Fruit fly (Drosophila melanogaster) whole organism, embryonic: ENCODE results near the gene dbe.

ENCODE experiments used
- Aef1 ChIP-seq: fragments of 200-800 bp; sonication (Bioruptor generic); IDR thresholded peaks from 3 replicates; pipeline ENCODE4 v1.3.6; 2022; ENCODE audit warnings: missing biosample characterization, missing genetic modification characterization
- B-H2 ChIP-seq: fragments of 200-800 bp; sonication (Bioruptor generic); optimal IDR thresholded peaks from 2 replicates; lab custom pipeline; 2018; ENCODE audit warnings: missing biosample characterization, mild to moderate bottlenecking, missing genetic modification characterization
- BEAF-32 ChIP-seq: fragments of 200-800 bp; sonication (Bioruptor generic); optimal IDR thresholded peaks from 3 replicates; lab custom pipeline; 2017; ENCODE audit warnings: missing biosample characterization, missing genetic modification characterization, mild to moderate bottlenecking, moderate library complexity, missing genetic modification reagents
- CG11723 ChIP-seq: fragments of 200-800 bp; sonication (Bioruptor generic); optimal IDR thresholded peaks from 2 replicates; lab custom pipeline; 2017; ENCODE audit warnings: missing biosample characterization, mild to moderate bottlenecking, missing genetic modification characterization
- CG13287 ChIP-seq: fragments of 200-800 bp; sonication (Bioruptor generic); IDR thresholded peaks from 2 replicates; pipeline ENCODE4 v1.3.6; 2022; ENCODE audit warnings: missing biosample characterization, missing genetic modification characterization; ENCODE audit not compliant: partially characterized antibody
- CG16813 ChIP-seq: fragments of 200-800 bp; sonication (Bioruptor generic); IDR thresholded peaks from 3 replicates; pipeline ENCODE4 v1.3.6; 2022; ENCODE audit warnings: missing biosample characterization, missing genetic modification characterization; ENCODE audit not compliant: partially characterized antibody
- CG16815 ChIP-seq: fragments of 200-800 bp; sonication (Bioruptor generic); optimal IDR thresholded peaks from 3 replicates; lab custom pipeline; 2017; ENCODE audit warnings: missing biosample characterization, mild to moderate bottlenecking, missing genetic modification characterization
- CG1792 ChIP-seq: fragments of 200-800 bp; sonication (Bioruptor generic); optimal IDR thresholded peaks from 2 replicates; lab custom pipeline; 2016; ENCODE audit warnings: missing biosample characterization, missing genetic modification characterization
- CG2678 ChIP-seq: fragments of 200-800 bp; sonication (Bioruptor generic); optimal IDR thresholded peaks from 3 replicates; lab custom pipeline; 2019; ENCODE audit warnings: missing biosample characterization, mild to moderate bottlenecking, missing genetic modification characterization, moderate library complexity
- CG2875 ChIP-seq: fragments of 200-800 bp; sonication (Bioruptor generic); optimal IDR thresholded peaks from 2 replicates; lab custom pipeline; 2017; ENCODE audit warnings: missing biosample characterization, mild to moderate bottlenecking, missing genetic modification characterization, missing genetic modification reagents
- CG31388 ChIP-seq: fragments of 200-800 bp; sonication (Bioruptor generic); optimal IDR thresholded peaks from 2 replicates; lab custom pipeline; 2016; ENCODE audit warnings: missing biosample characterization, missing genetic modification characterization
- CG33557 ChIP-seq: fragments of 200-800 bp; sonication (Bioruptor generic); optimal IDR thresholded peaks from 2 replicates; lab custom pipeline; 2019; ENCODE audit warnings: missing biosample characterization, mild to moderate bottlenecking, missing genetic modification characterization, moderate library complexity
- CG4282 ChIP-seq: fragments of 200-800 bp; sonication (Bioruptor generic); optimal IDR thresholded peaks from 2 replicates; lab custom pipeline; 2016; ENCODE audit warnings: missing biosample characterization, missing genetic modification characterization
- CG4854 ChIP-seq: fragments of 200-800 bp; sonication (Bioruptor generic); optimal IDR thresholded peaks from 2 replicates; lab custom pipeline; 2016; ENCODE audit warnings: missing biosample characterization, missing genetic modification characterization, inconsistent platforms
- CG5180 ChIP-seq: fragments of 200-800 bp; sonication (Bioruptor generic); optimal IDR thresholded peaks from 3 replicates; lab custom pipeline; 2017; ENCODE audit warnings: missing biosample characterization, missing genetic modification characterization, mild to moderate bottlenecking, moderate library complexity, missing genetic modification reagents
- CG6791 ChIP-seq: fragments of 200-800 bp; sonication (Bioruptor generic); IDR thresholded peaks from 3 replicates; pipeline ENCODE4 v1.3.6; 2022; ENCODE audit warnings: missing biosample characterization, missing genetic modification characterization; ENCODE audit not compliant: partially characterized antibody
- CG7271 ChIP-seq: fragments of 200-800 bp; sonication (Bioruptor generic); optimal IDR thresholded peaks from 2 replicates; lab custom pipeline; 2018; ENCODE audit warnings: missing biosample characterization, mild to moderate bottlenecking, missing genetic modification characterization, moderate library complexity
- CG7839 ChIP-seq: fragments of 200-800 bp; sonication (Bioruptor generic); optimal IDR thresholded peaks from 3 replicates; lab custom pipeline; 2018; ENCODE audit warnings: missing biosample characterization, mild to moderate bottlenecking, missing genetic modification characterization, moderate library complexity
- CG8359 ChIP-seq: fragments of 200-800 bp; sonication (Bioruptor generic); optimal IDR thresholded peaks from 2 replicates; lab custom pipeline; 2017; ENCODE audit warnings: missing biosample characterization, mild to moderate bottlenecking, missing genetic modification characterization, borderline replicate concordance
- CTCF ChIP-seq: fragments of 200-800 bp; sonication (Bioruptor generic); optimal IDR thresholded peaks from 2 replicates; lab custom pipeline; 2017; ENCODE audit warnings: missing biosample characterization, mild to moderate bottlenecking, missing genetic modification characterization, moderate library complexity
- CkIIα-i1 ChIP-seq: fragments of 200-800 bp; sonication (Bioruptor generic); IDR thresholded peaks from 2 replicates; pipeline ENCODE4 v1.3.6; 2022; ENCODE audit warnings: missing biosample characterization, missing genetic modification characterization
- Elba2 ChIP-seq: fragments of 200-800 bp; sonication (Bioruptor generic); optimal IDR thresholded peaks from 3 replicates; lab custom pipeline; 2016; ENCODE audit warnings: missing biosample characterization, missing genetic modification characterization
- HLH4C ChIP-seq: fragments of 200-800 bp; sonication (Bioruptor generic); IDR thresholded peaks from 3 replicates; pipeline ENCODE4 v1.3.6; 2022; ENCODE audit warnings: missing biosample characterization, missing genetic modification characterization; ENCODE audit not compliant: partially characterized antibody
- HLHmδ ChIP-seq: fragments of 200-800 bp; sonication (Bioruptor generic); optimal IDR thresholded peaks from 2 replicates; lab custom pipeline; 2018; ENCODE audit warnings: missing biosample characterization, mild to moderate bottlenecking, missing genetic modification characterization, moderate library complexity
- HmgZ ChIP-seq: fragments of 200-800 bp; sonication (Bioruptor generic); optimal IDR thresholded peaks from 2 replicates; lab custom pipeline; 2018; ENCODE audit warnings: missing biosample characterization, mild to moderate bottlenecking, missing genetic modification characterization
- MESR4 ChIP-seq: fragments of 200-800 bp; sonication (Bioruptor generic); optimal IDR thresholded peaks from 2 replicates; lab custom pipeline; 2018; ENCODE audit warnings: missing biosample characterization, mild to moderate bottlenecking, missing genetic modification characterization, moderate library complexity
- MTF-1 ChIP-seq: fragments of 200-800 bp; sonication (Bioruptor generic); optimal IDR thresholded peaks from 2 replicates; lab custom pipeline; 2018; ENCODE audit warnings: missing biosample characterization, mild to moderate bottlenecking, missing genetic modification characterization, borderline replicate concordance
- Meics ChIP-seq: fragments of 200-800 bp; sonication (Bioruptor generic); optimal IDR thresholded peaks from 2 replicates; lab custom pipeline; 2017; ENCODE audit warnings: missing biosample characterization, mild to moderate bottlenecking, missing genetic modification characterization
- NfI ChIP-seq: fragments of 200-800 bp; sonication (Bioruptor generic); optimal IDR thresholded peaks from 3 replicates; lab custom pipeline; 2018; ENCODE audit warnings: missing biosample characterization, mild to moderate bottlenecking, missing genetic modification characterization, moderate library complexity
- Sox100B ChIP-seq: fragments of 200-800 bp; sonication (Bioruptor generic); optimal IDR thresholded peaks from 3 replicates; lab custom pipeline; 2018; ENCODE audit warnings: missing biosample characterization, mild to moderate bottlenecking, missing genetic modification characterization
- al ChIP-seq: fragments of 200-800 bp; sonication (Bioruptor generic); IDR thresholded peaks from 2 replicates; pipeline ENCODE4 v1.3.6; 2022; ENCODE audit warnings: missing biosample characterization, missing genetic modification characterization
- cas ChIP-seq: fragments of 200-800 bp; sonication (Bioruptor generic); IDR thresholded peaks from 2 replicates; pipeline ENCODE4 v1.3.6; 2022; ENCODE audit warnings: missing biosample characterization, missing genetic modification characterization
- cg ChIP-seq: fragments of 200-800 bp; sonication (Bioruptor generic); optimal IDR thresholded peaks from 3 replicates; lab custom pipeline; 2019; ENCODE audit warnings: missing biosample characterization, mild to moderate bottlenecking, missing genetic modification characterization, moderate library complexity
- da ChIP-seq: fragments of 200-800 bp; sonication (Bioruptor generic); optimal IDR thresholded peaks from 2 replicates; lab custom pipeline; 2016; ENCODE audit warnings: missing biosample characterization, missing genetic modification characterization
- gcm ChIP-seq: fragments of 200-800 bp; sonication (Bioruptor generic); optimal IDR thresholded peaks from 2 replicates; lab custom pipeline; 2019; ENCODE audit warnings: missing biosample characterization, mild to moderate bottlenecking, missing genetic modification characterization, moderate library complexity
- gsb ChIP-seq: fragments of 200-800 bp; sonication (Bioruptor generic); IDR thresholded peaks from 2 replicates; pipeline ENCODE4 v1.3.6; 2022; ENCODE audit warnings: missing biosample characterization, missing genetic modification characterization
- gt ChIP-seq: fragments of 200-800 bp; sonication (Bioruptor generic); IDR thresholded peaks from 2 replicates; pipeline ENCODE4 v1.3.6; 2022; ENCODE audit warnings: missing biosample characterization, missing genetic modification characterization
- jigr1 ChIP-seq: fragments of 200-800 bp; sonication (Bioruptor generic); IDR thresholded peaks from 3 replicates; pipeline ENCODE4 v1.3.6; 2022; ENCODE audit warnings: missing biosample characterization, missing genetic modification characterization
- jing ChIP-seq: fragments of 200-800 bp; sonication (Bioruptor generic); optimal IDR thresholded peaks from 2 replicates; lab custom pipeline; 2018; ENCODE audit warnings: missing biosample characterization, mild to moderate bottlenecking, missing genetic modification characterization
- knrl ChIP-seq: fragments of 200-800 bp; sonication (Bioruptor generic); IDR thresholded peaks from 3 replicates; pipeline ENCODE4 v1.3.6; 2022; ENCODE audit warnings: missing biosample characterization, missing genetic modification characterization; ENCODE audit not compliant: partially characterized antibody
- nau ChIP-seq: fragments of 200-800 bp; sonication (Bioruptor generic); optimal IDR thresholded peaks from 3 replicates; lab custom pipeline; 2017; ENCODE audit warnings: missing biosample characterization, mild to moderate bottlenecking, missing genetic modification characterization, missing genetic modification reagents
- pita ChIP-seq: fragments of 200-800 bp; sonication (Bioruptor generic); optimal IDR thresholded peaks from 2 replicates; lab custom pipeline; 2017; ENCODE audit warnings: missing biosample characterization, mild to moderate bottlenecking, missing genetic modification characterization
- schlank ChIP-seq: fragments of 200-800 bp; sonication (Bioruptor generic); optimal IDR thresholded peaks from 2 replicates; lab custom pipeline; 2018; ENCODE audit warnings: missing biosample characterization, mild to moderate bottlenecking, missing genetic modification characterization
- tgo ChIP-seq: fragments of 200-800 bp; sonication (Bioruptor generic); IDR thresholded peaks from 3 replicates; pipeline ENCODE4 v1.3.6; 2022; ENCODE audit warnings: missing biosample characterization, missing genetic modification characterization
- toy ChIP-seq: fragments of 200-800 bp; sonication (Bioruptor generic); IDR thresholded peaks from 2 replicates; pipeline ENCODE4 v1.3.6; 2022; ENCODE audit warnings: missing biosample characterization, missing genetic modification characterization
- trh ChIP-seq: fragments of 200-800 bp; sonication (Bioruptor generic); optimal IDR thresholded peaks from 2 replicates; lab custom pipeline; 2016; ENCODE audit warnings: missing biosample characterization, missing genetic modification characterization

The dbe gene

dm6 chr2L:847988-848622, 21.6 kb downstream of the dbe start (continued):
- TF ChIP-seq CG2678 (tag; lab: Kevin White, UChicago): no peak

dm6 chr2L:847189-847987, 22.3 kb downstream of the dbe start:
- TF ChIP-seq CG8359 (GFP tag; lab: Kevin White, UChicago) (no peak), CG31388 (no peak), CG11723 (GFP tag; lab: Kevin White, UChicago) (no peak), MTF-1 (GFP tag; lab: Kevin White, UChicago) (no peak), CG1792 (GFP tag; lab: Kevin White, UChicago) (no peak), BEAF-32 (GFP tag; lab: Kevin White, UChicago) (no peak), toy (no peak), HmgZ (tag; lab: Kevin White, UChicago) (no peak), CkIIα-i1 (GFP tag; lab: Robert Waterston, UW) (no peak), HLH4C (no peak), Sox100B (GFP tag; lab: Kevin White, UChicago) (peak; percentile 47), da (no peak), NfI (GFP tag; lab: Kevin White, UChicago) (no peak), CG6791 (GFP tag; lab: Robert Waterston, UW) (no peak), CG2875 (no peak), jigr1 (GFP tag; lab: Robert Waterston, UW) (no peak), cg (GFP tag; lab: Kevin White, UChicago) (no peak), CG7271 (tag; lab: Kevin White, UChicago) (no peak), tgo (GFP tag; lab: Robert Waterston, UW) (no peak), cas (GFP tag; lab: Robert Waterston, UW) (no peak), MESR4 (GFP tag; lab: Kevin White, UChicago) (no peak), schlank (tag; lab: Kevin White, UChicago) (no peak), CTCF (GFP tag; lab: Kevin White, UChicago) (no peak), Elba2 (GFP tag; lab: Kevin White, UChicago) (no peak), CG16815 (no peak), CG16813 (no peak), knrl (GFP tag; lab: Robert Waterston, UW) (no peak), CG5180 (GFP tag; lab: Kevin White, UChicago) (no peak), CG7839 (tag; lab: Kevin White, UChicago) (peak; percentile 12), CG4854 (no peak), al (GFP tag; lab: Robert Waterston, UW) (no peak), gcm (GFP tag; lab: Kevin White, UChicago) (no peak), CG13287 (GFP tag; lab: Robert Waterston, UW) (no peak), trh (GFP tag; lab: Kevin White, UChicago) (no peak), CG33557 (no peak), jing (GFP tag; lab: Kevin White, UChicago) (no peak), nau (GFP tag; lab: Kevin White, UChicago) (no peak), gt (GFP tag; lab: Robert Waterston, UW) (no peak), CG4282 (GFP tag; lab: Kevin White, UChicago) (no peak), HLHmδ (no peak), Meics (GFP tag; lab: Kevin White, UChicago) (peak; percentile 21), pita (GFP tag; lab: Kevin White, UChicago) (no peak), Aef1 (GFP tag; lab: Robert Waterston, UW) (no peak), gsb (no peak), B-H2 (no peak)
